Fruit fly (Drosophila melanogaster): Measurements from ENCODE around the gene CG11899.
A peak's percentile ranks its signal among the peaks of the same experiment; 100 is the strongest.

The CG11899 gene

DNA sequence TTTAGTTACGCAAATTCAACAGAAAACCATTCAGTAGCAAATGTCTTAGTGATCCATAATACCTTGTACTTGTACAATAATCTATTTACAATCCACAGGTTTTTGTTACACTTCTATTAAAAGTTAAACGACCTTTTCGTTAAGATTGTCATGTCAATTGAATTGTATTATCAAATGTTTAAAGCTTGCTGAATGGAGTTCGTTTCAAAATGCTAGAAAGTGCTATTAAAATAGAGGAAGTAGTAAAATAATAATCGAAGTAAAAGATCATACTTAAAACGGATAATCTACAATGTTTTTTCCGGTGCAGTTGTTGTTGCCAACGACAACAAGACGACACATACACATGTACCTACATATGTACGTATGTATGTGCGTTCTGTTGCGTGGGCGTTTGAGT lies 17.7 kb downstream of the CG11899 start:
- TF ChIP-seq CTCF (optimal IDR thresholded peaks at IDR 0.05) (no peak), CG8478 (optimal IDR thresholded peaks at IDR 0.05) (no peak)

- TF ChIP-seq CTCF (optimal IDR thresholded peaks at IDR 0.05) (peak; percentile 10 to 24), CG8478 (optimal IDR thresholded peaks at IDR 0.05) (no peak)
Measured at dm6 chr3R:29219948-29220347, 19.7 kb downstream of the CG11899 start, which contains the start of gene eEF1gamma. TSS of gene eEF1gamma (plus strand) at chr3R:29220172.

DNA sequence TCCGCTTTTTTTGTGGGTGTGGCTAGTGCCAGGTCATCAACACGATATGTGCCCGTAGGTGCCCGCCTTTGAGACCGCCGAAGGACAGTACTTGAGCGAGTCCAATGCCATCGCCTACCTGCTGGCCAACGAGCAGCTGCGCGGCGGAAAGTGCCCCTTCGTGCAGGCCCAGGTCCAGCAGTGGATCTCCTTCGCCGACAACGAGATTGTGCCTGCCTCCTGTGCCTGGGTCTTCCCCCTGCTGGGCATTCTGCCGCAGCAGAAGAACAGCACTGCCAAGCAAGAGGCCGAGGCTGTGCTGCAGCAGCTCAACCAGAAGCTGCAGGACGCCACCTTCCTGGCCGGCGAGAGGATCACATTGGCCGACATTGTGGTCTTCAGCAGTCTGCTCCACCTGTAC lies 20.3 kb downstream of the CG11899 start:
- no peak for TF ChIP-seq CTCF (optimal IDR thresholded peaks at IDR 0.05)
- TF ChIP-seq CG8478 (optimal IDR thresholded peaks at IDR 0.05), result no peak

dm6 chr3R:29221168-29221567 lies 20.9 kb downstream of the CG11899 start:
- no peak for TF ChIP-seq CTCF (optimal IDR thresholded peaks at IDR 0.05)
- TF ChIP-seq CG8478 (optimal IDR thresholded peaks at IDR 0.05), result no peak

DNA sequence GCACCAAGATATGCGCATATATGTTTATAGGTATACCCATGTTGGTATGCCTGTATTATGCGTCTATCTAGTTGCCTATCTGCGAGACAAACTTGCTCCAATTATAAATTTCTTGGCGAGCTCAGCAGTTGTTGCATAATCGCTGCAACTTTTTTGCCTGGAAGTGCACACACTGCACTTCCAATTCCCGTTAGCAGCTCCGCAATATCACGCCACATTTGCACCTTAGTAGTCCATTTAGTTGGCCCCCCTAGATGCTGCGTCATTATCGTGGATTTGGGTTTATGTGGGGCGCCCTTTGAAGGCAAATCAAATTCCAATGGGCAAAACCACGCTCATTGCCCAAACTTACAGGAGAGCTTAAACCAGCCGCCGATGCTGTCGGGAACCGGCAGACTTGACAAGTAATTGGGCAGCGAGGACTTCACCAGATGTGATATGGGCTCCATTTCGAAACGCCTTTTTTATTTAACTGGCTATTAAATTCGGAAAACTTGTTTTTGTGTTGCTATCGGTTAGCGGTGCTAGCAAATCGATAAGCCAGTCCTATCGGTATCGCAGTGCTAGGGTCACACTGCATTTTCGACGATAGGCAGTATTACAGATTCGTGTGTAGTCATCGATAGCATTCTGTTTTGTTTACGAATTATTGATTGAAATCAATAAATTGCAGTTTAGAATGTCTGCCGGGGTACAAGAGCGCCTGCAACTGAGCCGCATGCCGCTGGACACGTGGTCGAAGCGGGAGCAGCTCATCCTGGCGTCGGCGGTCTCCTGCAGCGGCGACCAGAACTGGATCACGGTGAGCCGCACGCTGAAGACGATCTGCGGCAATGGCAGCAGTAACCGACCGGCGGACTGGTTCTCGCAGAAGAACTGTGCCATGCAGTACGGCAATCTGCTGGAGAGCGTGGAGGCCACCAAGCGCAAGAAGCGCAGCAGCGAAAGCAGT lies 22.9 kb downstream of the CG11899 start, which contains the start of the genes Cisd2 and Brd8:
Gene Cisd2 (minus strand): TSS at position 538 of the 952 bp plus-strand sequence.
Gene Brd8 (plus strand): TSS at position 595 of the 952 bp plus-strand sequence.
- TF ChIP-seq CTCF (optimal IDR thresholded peaks at IDR 0.05) (peak in 1 of 2 experiments; percentile 6), CG8478 (optimal IDR thresholded peaks at IDR 0.05) (no peak)

dm6 chr3R:29227675-29228211 lies 27.5 kb downstream of the CG11899 start, which contains the start of gene CG14507:
TSS of gene CG14507 (minus strand) at chr3R:29227725.
- TF ChIP-seq CG8478 (optimal IDR thresholded peaks at IDR 0.05) (no peak), CTCF (optimal IDR thresholded peaks at IDR 0.05) (no peak)

DNA sequence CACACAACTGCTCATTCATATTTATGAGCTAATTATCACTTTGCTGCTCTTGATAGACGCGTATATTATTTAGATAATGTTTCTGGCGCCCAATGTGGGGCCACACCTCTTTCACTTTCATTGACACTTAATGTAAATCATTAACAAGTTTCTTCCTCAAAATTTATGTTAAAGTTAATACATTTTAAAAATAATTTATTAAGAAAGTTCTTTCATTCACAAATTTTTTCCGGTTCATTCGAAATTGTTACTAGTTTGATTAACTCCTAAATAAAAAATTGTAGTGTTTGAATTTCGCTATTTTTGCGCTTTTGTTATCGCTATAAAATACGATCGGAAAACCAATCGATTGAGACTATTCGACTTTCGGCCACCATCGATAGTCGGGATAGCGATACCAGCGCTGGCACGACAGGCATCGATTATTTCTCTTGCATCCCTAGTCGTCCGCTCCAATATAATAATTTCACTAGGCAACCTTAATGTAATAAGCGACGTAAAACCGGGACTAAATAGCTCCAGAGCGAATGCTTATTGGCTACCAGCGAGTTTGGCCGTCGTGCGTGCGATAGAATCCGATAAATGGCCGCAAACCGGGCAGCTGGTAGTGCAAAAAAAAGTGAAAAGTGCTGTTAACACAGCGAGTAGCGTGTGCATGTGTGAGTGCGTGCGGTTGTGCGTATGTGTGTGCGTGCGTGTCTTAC lies 28.6 kb downstream of the CG11899 start, which contains the start of gene Usp1:
Gene Usp1 (plus strand): TSS at position 417 of the 704 bp plus-strand sequence.
- TF ChIP-seq CTCF (optimal IDR thresholded peaks at IDR 0.05), result peak in 1 of 2 experiments; percentile 48
- TF ChIP-seq CG8478 (optimal IDR thresholded peaks at IDR 0.05), result no peak

- TF ChIP-seq CTCF (optimal IDR thresholded peaks at IDR 0.05), result no peak
- TF ChIP-seq CG8478 (optimal IDR thresholded peaks at IDR 0.05), result no peak
Measured at dm6 chr3R:29229958-29230357, 29.7 kb downstream of the CG11899 start.

DNA sequence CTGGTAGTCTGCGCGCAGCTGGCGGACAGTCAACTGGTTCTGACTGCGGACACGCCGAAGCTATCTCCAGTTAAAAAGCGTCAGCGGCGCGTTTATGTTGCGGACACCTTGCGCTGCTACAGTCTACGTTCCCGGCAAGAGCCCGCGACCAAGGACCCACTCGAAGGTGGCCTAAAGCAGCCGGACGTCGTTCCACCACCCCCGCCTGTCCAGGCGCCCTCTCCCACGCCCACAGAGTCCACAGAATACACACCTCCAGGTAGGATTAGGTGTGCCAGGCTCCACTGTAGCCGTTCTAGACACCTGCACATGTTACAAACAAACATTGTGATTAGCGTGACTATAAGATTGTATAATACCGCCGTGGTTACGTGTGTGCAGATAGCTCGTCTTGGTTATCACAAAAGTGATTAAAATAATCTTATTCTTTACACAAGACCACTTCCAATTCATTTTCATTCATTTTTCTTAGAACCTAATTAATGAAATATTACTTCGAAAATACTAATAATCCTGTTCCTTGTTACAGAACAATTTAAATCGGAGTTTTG lies 30.4 kb downstream of the CG11899 start:
- TF ChIP-seq CG8478 (optimal IDR thresholded peaks at IDR 0.05) (no peak), CTCF (optimal IDR thresholded peaks at IDR 0.05) (no peak)

- TF ChIP-seq CG8478 (optimal IDR thresholded peaks at IDR 0.05), result no peak
- no peak for TF ChIP-seq CTCF (optimal IDR thresholded peaks at IDR 0.05)
Measured at dm6 chr3R:29238623-29239022, 38.4 kb downstream of the CG11899 start, which contains the start of gene CG11951. TSS of gene CG11951 (minus strand) at chr3R:29238723.

DNA sequence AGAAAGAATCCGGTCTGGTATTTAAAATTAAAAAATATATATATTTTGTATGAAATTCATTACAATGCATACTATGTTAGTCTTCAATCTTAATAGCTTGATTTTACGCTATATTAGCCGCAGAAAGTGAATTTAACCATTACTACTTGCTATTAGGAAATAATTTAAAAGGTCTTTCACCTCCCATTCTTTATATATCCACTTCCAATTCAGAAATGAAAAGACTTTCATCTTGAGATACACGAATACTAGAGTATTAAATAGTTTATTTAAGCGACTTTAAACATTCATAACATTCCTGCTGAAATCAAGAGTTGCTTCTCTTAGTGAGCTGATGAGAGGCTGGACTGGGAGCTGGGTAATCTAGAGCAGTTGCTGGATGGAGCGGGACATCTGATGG lies 44.5 kb downstream of the CG11899 start, which contains the start of gene CG31445:
Gene CG31445 (minus strand): TSS at position 101 of the 400 bp plus-strand sequence.
- TF ChIP-seq CG8478 (optimal IDR thresholded peaks at IDR 0.05) (no peak), CTCF (optimal IDR thresholded peaks at IDR 0.05) (no peak)

dm6 chr3R:29250272-29251018 lies 50.2 kb downstream of the CG11899 start, which contains the start of gene SP1029:
TSS of gene SP1029 (minus strand) at chr3R:29250451.
- TF ChIP-seq CG8478 (optimal IDR thresholded peaks at IDR 0.05) (no peak), CTCF (optimal IDR thresholded peaks at IDR 0.05) (no peak)
